Fruit fly (Drosophila melanogaster) whole organism, embryonic: ENCODE data around the gene sra.

Source experiments
- Atf6 ChIP-seq: fragments of 200-800 bp; sonication (Bioruptor generic); IDR thresholded peaks from 2 replicates; pipeline ENCODE4 v1.3.6; 2022; ENCODE audit warnings: missing biosample characterization, missing genetic modification characterization
- CG10147 ChIP-seq: fragments of 200-800 bp; sonication (Bioruptor generic); optimal IDR thresholded peaks from 2 replicates; lab custom pipeline; 2019; ENCODE audit warnings: missing biosample characterization, mild to moderate bottlenecking, missing genetic modification characterization, moderate library complexity
- CG10565 ChIP-seq: fragments of 200-800 bp; sonication (Bioruptor generic); optimal IDR thresholded peaks from 3 replicates; lab custom pipeline; 2016; ENCODE audit warnings: missing biosample characterization, mild to moderate bottlenecking, missing genetic modification characterization
- CG10979 ChIP-seq: fragments of 200-800 bp; sonication (Bioruptor generic); optimal IDR thresholded peaks from 2 replicates; lab custom pipeline; 2018; ENCODE audit warnings: missing biosample characterization, mild to moderate bottlenecking, missing genetic modification characterization, moderate library complexity
- CG11398 ChIP-seq: fragments of 200-800 bp; sonication (Bioruptor generic); optimal IDR thresholded peaks from 2 replicates; lab custom pipeline; 2016; ENCODE audit warnings: missing biosample characterization, missing genetic modification characterization
- CG11696 ChIP-seq: fragments of 200-800 bp; sonication (Bioruptor generic); IDR thresholded peaks from 2 replicates; pipeline ENCODE4 v1.3.6; 2022; ENCODE audit warnings: missing biosample characterization, missing genetic modification characterization
- CG12071 ChIP-seq: fragments of 200-800 bp; sonication (Bioruptor generic); optimal IDR thresholded peaks from 3 replicates; lab custom pipeline; 2018; ENCODE audit warnings: missing biosample characterization, mild to moderate bottlenecking, missing genetic modification characterization
- CG12942 ChIP-seq: fragments of 200-800 bp; sonication (Bioruptor generic); optimal IDR thresholded peaks from 3 replicates; lab custom pipeline; 2016; ENCODE audit warnings: missing biosample characterization, missing genetic modification characterization
- CG13624 ChIP-seq: fragments of 200-800 bp; sonication (Bioruptor generic); optimal IDR thresholded peaks from 2 replicates; lab custom pipeline; 2016; ENCODE audit warnings: missing biosample characterization, missing genetic modification characterization
- CG14441 ChIP-seq: fragments of 200-800 bp; sonication (Bioruptor generic); IDR thresholded peaks from 2 replicates; pipeline ENCODE4 v1.3.6; 2022; ENCODE audit warnings: missing biosample characterization, missing genetic modification characterization
- CG14860 ChIP-seq: fragments of 200-800 bp; sonication (Bioruptor generic); IDR thresholded peaks from 3 replicates; pipeline ENCODE4 v1.3.6; 2022; ENCODE audit warnings: missing biosample characterization, missing genetic modification characterization; ENCODE audit not compliant: partially characterized antibody
- CG15601 ChIP-seq: fragments of 200-800 bp; sonication (Bioruptor generic); optimal IDR thresholded peaks from 3 replicates; lab custom pipeline; 2019; ENCODE audit warnings: missing biosample characterization, mild to moderate bottlenecking, missing genetic modification characterization, moderate library complexity
- CG17829 ChIP-seq: fragments of 200-800 bp; optimal IDR thresholded peaks from 2 replicates; lab custom pipeline; 2019; ENCODE audit warnings: missing biosample characterization, mild to moderate bottlenecking, missing genetic modification characterization, moderate library complexity
- CG1792 ChIP-seq: fragments of 200-800 bp; sonication (Bioruptor generic); optimal IDR thresholded peaks from 2 replicates; lab custom pipeline; 2016; ENCODE audit warnings: missing biosample characterization, missing genetic modification characterization
- CG18476 ChIP-seq: fragments of 200-800 bp; sonication (Bioruptor generic); optimal IDR thresholded peaks from 2 replicates; lab custom pipeline; 2016; ENCODE audit warnings: missing biosample characterization, mild to moderate bottlenecking, missing genetic modification characterization
- CG2120 ChIP-seq: fragments of 200-800 bp; sonication (Bioruptor generic); optimal IDR thresholded peaks from 3 replicates; lab custom pipeline; 2016; ENCODE audit warnings: missing biosample characterization, missing genetic modification characterization
- CG34376 ChIP-seq: fragments of 200-800 bp; sonication (Bioruptor generic); optimal IDR thresholded peaks from 2 replicates; lab custom pipeline; 2018; ENCODE audit warnings: missing biosample characterization, mild to moderate bottlenecking, missing genetic modification characterization
- CG3838 ChIP-seq: fragments of 200-800 bp; sonication (Bioruptor generic); optimal IDR thresholded peaks from 3 replicates; lab custom pipeline; 2016; ENCODE audit warnings: missing biosample characterization, missing genetic modification characterization
- CG4282 ChIP-seq: fragments of 200-800 bp; sonication (Bioruptor generic); optimal IDR thresholded peaks from 2 replicates; lab custom pipeline; 2016; ENCODE audit warnings: missing biosample characterization, missing genetic modification characterization
- CG6683 ChIP-seq: fragments of 200-800 bp; sonication (Bioruptor generic); optimal IDR thresholded peaks from 2 replicates; lab custom pipeline; 2017; ENCODE audit warnings: missing biosample characterization, mild to moderate bottlenecking, missing genetic modification characterization, missing genetic modification reagents
- CG8089 ChIP-seq: fragments of 200-800 bp; sonication (Bioruptor generic); optimal IDR thresholded peaks from 3 replicates; lab custom pipeline; 2016; ENCODE audit warnings: missing biosample characterization, missing genetic modification characterization
- CG8281 ChIP-seq: fragments of 200-800 bp; sonication (Bioruptor generic); optimal IDR thresholded peaks from 2 replicates; lab custom pipeline; 2018; ENCODE audit warnings: missing biosample characterization, mild to moderate bottlenecking, missing genetic modification characterization, moderate library complexity
- CG8359 ChIP-seq: fragments of 200-800 bp; sonication (Bioruptor generic); optimal IDR thresholded peaks from 2 replicates; lab custom pipeline; 2017; ENCODE audit warnings: missing biosample characterization, mild to moderate bottlenecking, missing genetic modification characterization, borderline replicate concordance
- CG9876 ChIP-seq: fragments of 200-800 bp; sonication (Bioruptor generic); optimal IDR thresholded peaks from 2 replicates; lab custom pipeline; 2016; ENCODE audit warnings: missing biosample characterization, missing genetic modification characterization
- CG9932 ChIP-seq: fragments of 200-800 bp; sonication (Bioruptor generic); IDR thresholded peaks from 2 replicates; pipeline ENCODE4 v1.3.6; 2022; ENCODE audit warnings: missing biosample characterization, missing genetic modification characterization
- D19A ChIP-seq: fragments of 200-800 bp; optimal IDR thresholded peaks from 3 replicates; lab custom pipeline; 2019; ENCODE audit warnings: missing biosample characterization, mild to moderate bottlenecking, missing genetic modification characterization, moderate library complexity
- Dip3 ChIP-seq: fragments of 200-800 bp; sonication (Bioruptor generic); optimal IDR thresholded peaks from 3 replicates; lab custom pipeline; 2016; ENCODE audit warnings: missing biosample characterization, missing genetic modification characterization
- HLH3B ChIP-seq: fragments of 200-800 bp; sonication (Bioruptor generic); IDR thresholded peaks from 2 replicates; pipeline ENCODE4 v1.3.6; 2022; ENCODE audit warnings: missing biosample characterization, missing genetic modification characterization
- HLH54F ChIP-seq: fragments of 200-800 bp; sonication (Bioruptor generic); optimal IDR thresholded peaks from 3 replicates; lab custom pipeline; 2016; ENCODE audit warnings: missing biosample characterization, missing genetic modification characterization
- HmgZ ChIP-seq: fragments of 200-800 bp; sonication (Bioruptor generic); optimal IDR thresholded peaks from 2 replicates; lab custom pipeline; 2018; ENCODE audit warnings: missing biosample characterization, mild to moderate bottlenecking, missing genetic modification characterization
- Mes4 ChIP-seq: fragments of 200-800 bp; sonication (Bioruptor generic); optimal IDR thresholded peaks from 2 replicates; lab custom pipeline; 2016; ENCODE audit warnings: missing biosample characterization, missing genetic modification characterization
- Nf-YB ChIP-seq: fragments of 200-800 bp; sonication (Bioruptor generic); optimal IDR thresholded peaks from 3 replicates; lab custom pipeline; 2019; ENCODE audit warnings: missing biosample characterization, mild to moderate bottlenecking, missing genetic modification characterization, moderate library complexity
- bigmax ChIP-seq: fragments of 200-800 bp; sonication (Bioruptor generic); optimal IDR thresholded peaks from 2 replicates; lab custom pipeline; 2018; ENCODE audit warnings: missing biosample characterization, mild to moderate bottlenecking, missing genetic modification characterization
- corto ChIP-seq: fragments of 200-800 bp; sonication (Bioruptor generic); optimal IDR thresholded peaks from 2 replicates; lab custom pipeline; 2016; ENCODE audit warnings: missing biosample characterization, mild to moderate bottlenecking, missing genetic modification characterization, moderate library complexity
- disco-r ChIP-seq: fragments of 200-800 bp; sonication (Bioruptor generic); optimal IDR thresholded peaks from 2 replicates; lab custom pipeline; 2016; ENCODE audit warnings: missing biosample characterization, missing genetic modification characterization
- exex ChIP-seq: fragments of 200-800 bp; sonication (Bioruptor generic); optimal IDR thresholded peaks from 4 replicates; lab custom pipeline; 2018; ENCODE audit warnings: missing biosample characterization, mild to moderate bottlenecking, missing genetic modification characterization, moderate library complexity
- eyg ChIP-seq: fragments of 200-800 bp; sonication (Bioruptor generic); optimal IDR thresholded peaks from 3 replicates; lab custom pipeline; 2016; ENCODE audit warnings: missing biosample characterization, missing genetic modification characterization
- hbn ChIP-seq: fragments of 200-800 bp; sonication (Bioruptor generic); IDR thresholded peaks from 2 replicates; pipeline ENCODE4 v1.3.6; 2022; ENCODE audit warnings: missing biosample characterization, missing genetic modification characterization; ENCODE audit not compliant: partially characterized antibody
- jigr1 ChIP-seq: fragments of 200-800 bp; sonication (Bioruptor generic); IDR thresholded peaks from 3 replicates; pipeline ENCODE4 v1.3.6; 2022; ENCODE audit warnings: missing biosample characterization, missing genetic modification characterization
- jumu ChIP-seq: fragments of 200-800 bp; sonication (Bioruptor generic); optimal IDR thresholded peaks from 3 replicates; lab custom pipeline; 2016; ENCODE audit warnings: missing biosample characterization, missing genetic modification characterization
- nerfin-2 ChIP-seq: fragments of 200-800 bp; sonication (Bioruptor generic); IDR thresholded peaks from 2 replicates; pipeline ENCODE4 v1.3.6; 2022; ENCODE audit warnings: missing biosample characterization, missing genetic modification characterization; ENCODE audit not compliant: partially characterized antibody
- onecut ChIP-seq: fragments of 200-800 bp; sonication (Bioruptor generic); IDR thresholded peaks from 2 replicates; pipeline ENCODE4 v1.3.6; 2022; ENCODE audit warnings: missing biosample characterization, missing genetic modification characterization
- repo ChIP-seq: fragments of 200-800 bp; sonication (Bioruptor generic); optimal IDR thresholded peaks from 2 replicates; lab custom pipeline; 2016; ENCODE audit warnings: missing biosample characterization, missing genetic modification characterization
- sr ChIP-seq: fragments of 200-800 bp; sonication (Bioruptor generic); IDR thresholded peaks from 3 replicates; pipeline ENCODE4 v1.3.6; 2022; ENCODE audit warnings: missing biosample characterization, missing genetic modification characterization
- tgo ChIP-seq: fragments of 200-800 bp; sonication (Bioruptor generic); IDR thresholded peaks from 3 replicates; pipeline ENCODE4 v1.3.6; 2022; ENCODE audit warnings: missing biosample characterization, missing genetic modification characterization
- tna ChIP-seq: fragments of 200-800 bp; sonication (Bioruptor generic); IDR thresholded peaks from 2 replicates; pipeline ENCODE4 v1.3.6; 2022; ENCODE audit warnings: missing biosample characterization, missing genetic modification characterization; ENCODE audit not compliant: partially characterized antibody
- tup ChIP-seq: fragments of 200-800 bp; sonication (Bioruptor generic); optimal IDR thresholded peaks from 2 replicates; lab custom pipeline; 2016; ENCODE audit warnings: missing biosample characterization, mild to moderate bottlenecking, missing genetic modification characterization, moderate library complexity
- unpg ChIP-seq: fragments of 200-800 bp; sonication (Bioruptor generic); optimal IDR thresholded peaks from 3 replicates; lab custom pipeline; 2018; ENCODE audit warnings: missing biosample characterization, mild to moderate bottlenecking, missing genetic modification characterization, moderate library complexity
- wor ChIP-seq: fragments of 200-800 bp; sonication (Bioruptor generic); IDR thresholded peaks from 2 replicates; pipeline ENCODE4 v1.3.6; 2022; ENCODE audit warnings: missing biosample characterization, missing genetic modification characterization
- zen ChIP-seq: fragments of 200-800 bp; sonication (Bioruptor generic); optimal IDR thresholded peaks from 3 replicates; lab custom pipeline; 2018; ENCODE audit warnings: missing biosample characterization, mild to moderate bottlenecking, missing genetic modification characterization, moderate library complexity

Gene sra

DNA sequence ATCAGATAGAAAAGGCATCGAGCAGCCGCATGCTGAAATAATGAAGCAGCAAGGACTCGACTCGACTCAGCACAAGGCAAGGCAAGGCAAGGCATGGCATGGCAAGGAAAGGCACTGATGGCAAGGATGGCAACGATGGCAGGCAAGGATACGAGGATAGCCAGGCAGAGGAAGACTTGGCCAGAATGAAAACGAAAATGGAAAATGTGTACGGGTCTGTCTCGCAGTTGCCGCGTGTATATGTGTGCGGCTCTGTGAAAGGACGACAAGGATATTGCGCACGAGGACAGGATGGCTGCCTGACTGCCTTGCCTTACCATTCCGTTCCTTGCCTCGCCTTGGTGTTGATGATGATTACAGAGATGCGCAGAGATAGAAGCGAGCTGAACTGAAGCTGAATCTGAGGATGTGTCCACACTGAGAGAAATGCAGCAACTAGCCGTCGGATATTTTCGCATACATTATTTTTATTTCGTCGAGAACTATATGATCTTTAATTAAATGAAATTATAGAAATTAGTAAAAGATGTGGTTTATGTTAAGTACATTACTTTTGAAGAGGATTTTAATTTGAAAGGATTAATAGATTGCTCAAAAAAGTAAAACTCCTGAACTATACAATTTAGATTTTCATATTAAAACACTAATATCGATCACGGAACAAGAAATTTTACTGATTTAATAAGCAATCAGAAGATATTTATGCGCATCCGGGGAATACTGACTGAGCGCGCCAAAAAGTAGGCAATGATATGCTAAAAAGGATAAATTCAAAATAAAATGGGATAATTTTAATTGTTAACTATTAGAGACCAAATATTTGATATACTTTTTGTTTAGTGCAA, 27.9 kb downstream of the sra start (continued):
- TF ChIP-seq eyg (GFP tag; lab: Kevin White, UChicago) (no peak), corto (no peak), nerfin-2 (GFP tag; lab: Robert Waterston, UW) (no peak), tna (no peak), CG15601 (tag; lab: Kevin White, UChicago) (no peak), onecut (GFP tag; lab: Robert Waterston, UW) (no peak), CG3838 (GFP tag; lab: Kevin White, UChicago) (no peak), zen (tag; lab: Kevin White, UChicago) (no peak), Dip3 (GFP tag; lab: Kevin White, UChicago) (no peak), CG18476 (GFP tag; lab: Kevin White, UChicago) (no peak), CG9876 (GFP tag; lab: Kevin White, UChicago) (no peak), CG10147 (peak; percentile 16), CG12071 (no peak), CG14441 (no peak), CG6683 (GFP tag; lab: Kevin White, UChicago) (no peak), disco-r (no peak), Nf-YB (GFP tag; lab: Kevin White, UChicago) (no peak), Mes4 (no peak), sr (0 out of 3 replicates have a peak, but pooled peaks have one; percentile 9), HLH54F (no peak), D19A (tag; lab: Kevin White, UChicago) (peak; percentile 28), CG10979 (tag; lab: Kevin White, UChicago) (peak; percentile 11), CG8359 (GFP tag; lab: Kevin White, UChicago) (no peak), CG11398 (GFP tag; lab: Kevin White, UChicago) (no peak), Atf6 (GFP tag; lab: Robert Waterston, UW) (no peak), CG11696 (GFP tag; lab: Robert Waterston, UW) (no peak), HmgZ (tag; lab: Kevin White, UChicago) (no peak), CG17829 (no peak), repo (GFP tag; lab: Kevin White, UChicago) (no peak), HLH3B (GFP tag; lab: Robert Waterston, UW) (no peak), CG8281 (tag; lab: Kevin White, UChicago) (no peak), jigr1 (GFP tag; lab: Robert Waterston, UW) (no peak), CG14860 (GFP tag; lab: Robert Waterston, UW) (no peak), CG12942 (GFP tag; lab: Kevin White, UChicago) (no peak), CG4282 (GFP tag; lab: Kevin White, UChicago) (no peak), tup (no peak), CG1792 (GFP tag; lab: Kevin White, UChicago) (no peak), CG10565 (GFP tag; lab: Kevin White, UChicago) (no peak), CG8089 (GFP tag; lab: Kevin White, UChicago) (no peak), CG9932 (GFP tag; lab: Robert Waterston, UW) (no peak), exex (tag; lab: Kevin White, UChicago) (no peak), jumu (GFP tag; lab: Kevin White, UChicago) (no peak), hbn (GFP tag; lab: Robert Waterston, UW) (no peak), CG34376 (no peak), CG13624 (no peak), tgo (GFP tag; lab: Robert Waterston, UW) (no peak), unpg (GFP tag; lab: Kevin White, UChicago) (no peak), wor (GFP tag; lab: Robert Waterston, UW) (no peak), bigmax (no peak), CG2120 (peak; percentile 62)
